Fruit fly (Drosophila melanogaster): ENCODE measurements around the gene CG7573.

The CG7573 gene

DNA sequence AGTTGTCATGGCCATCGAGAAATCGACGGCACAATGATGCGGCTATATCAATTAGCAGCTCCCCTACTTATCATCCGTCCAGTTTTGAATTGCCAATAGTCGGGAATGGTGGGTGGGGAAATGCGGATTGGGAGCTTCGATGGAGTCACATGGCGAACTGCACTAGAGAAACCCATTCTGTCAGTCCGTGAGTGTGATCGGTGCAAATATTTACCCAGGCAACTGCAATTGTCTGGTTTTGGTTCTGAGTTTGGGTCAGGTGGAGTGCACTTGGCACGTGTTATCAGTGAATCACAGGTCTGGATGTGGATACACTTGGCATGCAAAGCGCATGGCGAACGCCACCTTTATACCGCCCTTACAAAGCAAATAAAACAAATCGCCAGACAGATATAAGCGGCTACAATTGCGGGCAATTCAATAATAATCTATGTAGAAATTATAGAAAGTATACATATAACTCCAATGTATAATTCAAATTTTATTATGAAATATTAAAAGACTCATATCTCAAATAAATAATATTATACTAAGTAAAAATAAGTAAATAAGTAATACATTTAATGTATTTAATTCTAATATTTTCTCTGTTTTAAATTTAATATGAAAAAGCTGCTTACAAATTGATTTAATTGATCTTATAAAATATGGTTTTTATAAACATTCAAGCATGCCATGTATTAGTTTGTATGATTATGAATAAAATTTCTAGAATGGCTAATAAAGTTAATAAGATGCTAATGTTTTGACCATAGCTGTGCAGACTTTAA, 39.1 kb upstream of the CG7573 start (continued):
- TF ChIP-seq CG3407 (GFP tag; optimal IDR thresholded peaks at IDR 0.05) (no peak), CoRest (tag; optimal IDR thresholded peaks at IDR 0.05) (peak; percentile 50), rib (GFP tag; IDR thresholded peaks at IDR 0.05) (no peak), Dref (GFP tag; IDR thresholded peaks at IDR 0.05) (no peak), NFAT (GFP tag; IDR thresholded peaks at IDR 0.05) (0 out of 2 replicates have a peak, but pooled peaks have one; percentile 12), CG2120 (GFP tag; optimal IDR thresholded peaks at IDR 0.05) (no peak), CG15011 (GFP tag; optimal IDR thresholded peaks at IDR 0.05) (no peak), CG16779 (GFP tag; IDR thresholded peaks at IDR 0.05) (peak; percentile 55; the same call in 1 of the 2 replicates), BtbVII (GFP tag; optimal IDR thresholded peaks at IDR 0.05) (no peak), CG9797 (GFP tag; optimal IDR thresholded peaks at IDR 0.05) (no peak), fru (optimal IDR thresholded peaks at IDR 0.05) (no peak), CG15269 (tag; optimal IDR thresholded peaks at IDR 0.05) (peak; percentile 28), Lhr (GFP tag; optimal IDR thresholded peaks at IDR 0.05) (no peak), Drgx (GFP tag; IDR thresholded peaks at IDR 0.05) (peak; percentile 32; the same call in 1 of the 2 replicates), CG34422 (GFP tag; IDR thresholded peaks at IDR 0.05) (0 out of 3 replicates have a peak, but pooled peaks have one; percentile 15), Dek (tag; optimal IDR thresholded peaks at IDR 0.05) (peak; percentile 33), CG10274 (GFP tag; optimal IDR thresholded peaks at IDR 0.05) (peak; percentile 89), Hmr (GFP tag; optimal IDR thresholded peaks at IDR 0.05) (peak; percentile 18), E2f1 (GFP tag; IDR thresholded peaks at IDR 0.05) (no peak), CG17829 (tag; optimal IDR thresholded peaks at IDR 0.05) (peak; percentile 33), Ssrp (tag; optimal IDR thresholded peaks at IDR 0.05) (no peak), CG3838 (GFP tag; optimal IDR thresholded peaks at IDR 0.05) (no peak)

dm6 chr3L:11273013-11273343, 38.6 kb upstream of the CG7573 start:
- TF ChIP-seq Rfx (GFP tag; IDR thresholded peaks at IDR 0.05): 0 out of 2 replicates have a peak, but pooled peaks have one; percentile 16
- peak; percentile 51 for TF ChIP-seq CG34376 (GFP tag; optimal IDR thresholded peaks at IDR 0.05)
- TF ChIP-seq Med (GFP tag): peak; percentile 78
- peak; percentile 61 for TF ChIP-seq mirr (GFP tag; optimal IDR thresholded peaks at IDR 0.05)
- peak; percentile 21 for TF ChIP-seq lab (GFP tag; optimal IDR thresholded peaks at IDR 0.05)
- 0 out of 4 replicates have a peak, but pooled peaks have one; percentile 8 for TF ChIP-seq chinmo (GFP tag; IDR thresholded peaks at IDR 0.05; ENCODE audit: partially characterized antibody)
- no peak for TF ChIP-seq unc-4 (GFP tag; IDR thresholded peaks at IDR 0.05; ENCODE audit: partially characterized antibody)
- TF ChIP-seq rib (GFP tag; IDR thresholded peaks at IDR 0.05): peak; percentile 58
- no peak for TF ChIP-seq CG13775 (GFP tag; optimal IDR thresholded peaks at IDR 0.05)
- TF ChIP-seq CG14441 (GFP tag; IDR thresholded peaks at IDR 0.05): 0 out of 2 replicates have a peak, but pooled peaks have one; percentile 34
- no peak for TF ChIP-seq CG4424 (GFP tag; optimal IDR thresholded peaks at IDR 0.05)
- TF ChIP-seq GATAe (GFP tag; conservative IDR thresholded peaks at IDR 0.05): peak; percentile 79
- 0 out of 3 replicates have a peak, but pooled peaks have one; percentile 6 for TF ChIP-seq Dbx (GFP tag; IDR thresholded peaks at IDR 0.05)
- no peak for TF ChIP-seq slbo (GFP tag; IDR thresholded peaks at IDR 0.05)
- no peak for TF ChIP-seq CG8290 (GFP tag; optimal IDR thresholded peaks at IDR 0.05)
- TF ChIP-seq CG8290 (tag; optimal IDR thresholded peaks at IDR 0.05): peak in 1 of 2 experiments; percentile 32
- 0 out of 2 replicates have a peak, but pooled peaks have one; percentile 22 for TF ChIP-seq CG32532 (GFP tag; IDR thresholded peaks at IDR 0.05)
- TF ChIP-seq sug (tag; optimal IDR thresholded peaks at IDR 0.05): peak; percentile 79
- TF ChIP-seq exex (tag; optimal IDR thresholded peaks at IDR 0.05): peak; percentile 80
- TF ChIP-seq CG9215 (GFP tag; IDR thresholded peaks at IDR 0.05): no peak

All from whole organism, embryonic.